Worm (Caenorhabditis elegans): ENCODE data around the gene Y105C5B.3.

- TF ChIP-seq ceh-34 (tag; optimal IDR thresholded peaks at IDR 0.05) (peak; percentile 23), eyg-1 (tag; optimal IDR thresholded peaks at IDR 0.05) (no peak), pqm-1 (tag; optimal IDR thresholded peaks at IDR 0.05) (no peak), elt-4 (tag; optimal IDR thresholded peaks at IDR 0.05) (no peak), fax-1 (tag; optimal IDR thresholded peaks at IDR 0.05) (no peak), Y22D7AL.16 (tag; optimal IDR thresholded peaks at IDR 0.05) (no peak), tbx-7 (tag; optimal IDR thresholded peaks at IDR 0.05) (no peak), nfya-1 (tag; optimal IDR thresholded peaks at IDR 0.05) (no peak)
These were observed 47.8 kb downstream of the Y105C5B.3 start for ce11 chrIV:15931833-15932232.
